Worm (Caenorhabditis elegans) whole organism, late embryonic: ENCODE data around the gene R11H6.4.

Source experiments
- ama-1 ChIP-seq: fragments of 150-350 bp; optimal IDR thresholded peaks from 2 replicates; lab custom pipeline; 2014
- fkh-6 ChIP-seq: sonication (generic microtip); optimal IDR thresholded peaks from 2 replicates; lab custom pipeline; 2016; ENCODE audit warnings: missing genetic modification characterization, missing compliant biosample characterization
- hlh-13 ChIP-seq: fragments of 200-800 bp; sonication (Bioruptor generic); optimal IDR thresholded peaks from 2 replicates; lab custom pipeline; 2018; ENCODE audit warnings: mild to moderate bottlenecking, missing genetic modification characterization, missing compliant biosample characterization
- mec-3 ChIP-seq: sonication (generic microtip); optimal IDR thresholded peaks from 2 replicates; lab custom pipeline; 2016; ENCODE audit warnings: borderline replicate concordance, missing genetic modification characterization, missing compliant biosample characterization
- nhr-11 ChIP-seq: fragments of 150-350 bp; optimal IDR thresholded peaks from 2 replicates; lab custom pipeline; 2014; ENCODE audit warnings: missing biosample characterization, missing genetic modification characterization
- nhr-232 ChIP-seq: sonication (generic microtip); optimal IDR thresholded peaks from 2 replicates; lab custom pipeline; 2016; ENCODE audit warnings: missing genetic modification characterization, missing compliant biosample characterization
- npax-4 ChIP-seq: sonication (generic microtip); optimal IDR thresholded peaks from 2 replicates; lab custom pipeline; 2016; ENCODE audit warnings: missing genetic modification characterization, missing compliant biosample characterization

DNA sequence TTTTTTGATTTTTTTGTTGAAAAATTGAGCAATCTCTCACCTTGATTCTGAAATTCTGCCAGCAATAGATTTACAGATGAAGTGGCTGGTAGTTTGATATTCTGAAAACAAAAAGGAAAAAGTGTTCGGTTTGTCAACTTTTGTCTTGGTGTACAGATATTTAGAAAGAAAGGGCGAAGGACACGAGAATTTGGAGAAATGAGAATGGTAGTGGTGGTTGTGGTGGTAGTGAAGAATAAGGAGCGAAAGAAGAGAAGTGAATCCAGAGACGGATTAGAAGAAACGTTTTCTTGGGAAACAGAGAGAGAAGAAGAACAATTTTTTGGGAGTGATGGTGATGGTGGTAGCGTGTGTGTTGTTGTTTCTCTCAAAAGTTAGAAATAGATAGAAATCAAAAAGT is 30.1 kb upstream of the R11H6.4 start, which contains the start of gene gar-3:
- TF ChIP-seq mec-3: no peak
- TF ChIP-seq ama-1 (lab: Kevin White, UChicago): no peak
- no peak for TF ChIP-seq nhr-11 (tag; lab: Kevin White, UChicago)
- TF ChIP-seq fkh-6 (tag; lab: Kevin White, UChicago): no peak
- no peak for TF ChIP-seq nhr-232 (tag; lab: Kevin White, UChicago)
- no peak for TF ChIP-seq hlh-13 (GFP tag; lab: Kevin White, UChicago)
- no peak for TF ChIP-seq npax-4
